Worm (Caenorhabditis elegans): ENCODE results near the gene F56D1.1.

F56D1.1 gene

DNA sequence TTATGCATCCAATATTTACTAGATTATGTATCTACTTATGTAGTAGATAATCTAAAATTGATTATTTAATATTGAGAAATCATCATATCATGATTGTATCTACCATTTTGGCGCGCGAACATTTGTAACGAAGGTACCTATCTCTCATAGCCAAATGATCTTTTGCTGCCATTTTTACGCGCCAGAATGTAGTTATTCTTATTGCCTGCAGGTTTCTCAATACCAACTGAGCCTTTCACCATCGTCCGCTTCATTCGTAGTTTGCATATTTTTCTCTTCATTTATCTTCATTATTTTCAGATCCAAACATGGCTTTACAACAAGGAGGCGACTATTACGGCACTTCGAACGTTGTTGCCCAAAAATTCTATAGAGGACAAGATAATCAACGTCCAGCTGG lies 49.4 kb downstream of the F56D1.1 start, which contains the start of gene ZK177.1:
Gene ZK177.1, plus strand, starts transcription at position 301 of the 400 bp plus-strand sequence.
- TF ChIP-seq sox-4 (tag; optimal IDR thresholded peaks at IDR 0.05) (no peak), che-1 (tag; optimal IDR thresholded peaks at IDR 0.05) (no peak), nhr-11 (tag; optimal IDR thresholded peaks at IDR 0.05) (no peak), lin-11 (tag; optimal IDR thresholded peaks at IDR 0.05) (no peak), mec-3 (tag; optimal IDR thresholded peaks at IDR 0.05; ENCODE audit: borderline replicate concordance) (no peak), C08G9.2 (tag; optimal IDR thresholded peaks at IDR 0.05) (no peak), pha-2 (tag; optimal IDR thresholded peaks at IDR 0.05) (no peak), sox-2 (GFP tag; IDR thresholded peaks at IDR 0.05) (no peak), ceh-19 (GFP tag; optimal IDR thresholded peaks at IDR 0.05) (no peak), ceh-30 (tag; optimal IDR thresholded peaks at IDR 0.05) (no peak), madf-2 (tag; optimal IDR thresholded peaks at IDR 0.05) (no peak), elt-2 (tag; optimal IDR thresholded peaks at IDR 0.05) (no peak), odd-2 (tag; optimal IDR thresholded peaks at IDR 0.05) (no peak), unc-55 (GFP tag; optimal IDR thresholded peaks at IDR 0.05) (no peak)
